Worm (Caenorhabditis elegans): ENCODE data around the gene F56D6.9.

DNA sequence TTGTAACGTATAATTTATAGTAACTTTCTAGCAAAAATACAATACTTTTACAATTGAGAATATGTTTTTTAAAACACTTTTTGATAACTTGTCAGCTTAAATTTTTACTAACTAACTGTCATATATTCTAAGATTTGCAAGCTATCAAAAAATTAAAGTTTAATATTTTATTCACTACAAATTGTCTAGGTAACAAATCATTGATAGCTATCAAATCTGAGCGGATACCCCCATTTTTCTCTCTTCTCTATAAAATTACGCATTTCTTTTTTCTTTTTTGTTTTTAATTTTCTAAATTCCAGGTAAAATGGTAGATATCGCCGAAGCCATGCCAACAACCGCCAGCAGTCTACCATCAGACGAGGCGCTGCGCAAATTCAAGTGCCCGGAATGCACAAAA lies 36.6 kb upstream of the F56D6.9 start, which contains the start of gene zag-1:
- TF ChIP-seq fos-1 (tag; optimal IDR thresholded peaks at IDR 0.05) (no peak), ztf-11 (tag; optimal IDR thresholded peaks at IDR 0.05) (no peak), nhr-11 (tag; optimal IDR thresholded peaks at IDR 0.05) (no peak), elt-1 (tag; optimal IDR thresholded peaks at IDR 0.05) (no peak), ztf-4 (tag; optimal IDR thresholded peaks at IDR 0.05) (no peak), nhr-77 (tag; optimal IDR thresholded peaks at IDR 0.05) (no peak), snpc-4 (tag; optimal IDR thresholded peaks at IDR 0.05) (no peak), gmeb-1 (tag; optimal IDR thresholded peaks at IDR 0.05) (no peak), skn-1 (tag; optimal IDR thresholded peaks at IDR 0.05) (no peak)
